Worm (Caenorhabditis elegans) whole organism, L2 larva: ENCODE results near the gene egl-45.

Source experiments
- elt-3 ChIP-seq: sonication (generic microtip); optimal IDR thresholded peaks from 2 replicates; lab custom pipeline; 2017; ENCODE audit warnings: missing biosample characterization, missing genetic modification characterization
- lin-13 ChIP-seq: fragments of 150-350 bp; optimal IDR thresholded peaks from 2 replicates; lab custom pipeline; 2014; ENCODE audit warnings: missing biosample characterization, missing genetic modification reagents, missing genetic modification characterization
- nhr-10 ChIP-seq: sonication (generic microtip); optimal IDR thresholded peaks from 2 replicates; lab custom pipeline; 2017; ENCODE audit warnings: missing biosample characterization, missing genetic modification characterization
- zag-1 ChIP-seq: fragments of 150-350 bp; optimal IDR thresholded peaks from 2 replicates; lab custom pipeline; 2014; ENCODE audit warnings: missing biosample characterization, missing genetic modification characterization
- ztf-11 ChIP-seq: sonication (generic microtip); optimal IDR thresholded peaks from 2 replicates; lab custom pipeline; 2017; ENCODE audit warnings: missing biosample characterization, missing genetic modification characterization

DNA sequence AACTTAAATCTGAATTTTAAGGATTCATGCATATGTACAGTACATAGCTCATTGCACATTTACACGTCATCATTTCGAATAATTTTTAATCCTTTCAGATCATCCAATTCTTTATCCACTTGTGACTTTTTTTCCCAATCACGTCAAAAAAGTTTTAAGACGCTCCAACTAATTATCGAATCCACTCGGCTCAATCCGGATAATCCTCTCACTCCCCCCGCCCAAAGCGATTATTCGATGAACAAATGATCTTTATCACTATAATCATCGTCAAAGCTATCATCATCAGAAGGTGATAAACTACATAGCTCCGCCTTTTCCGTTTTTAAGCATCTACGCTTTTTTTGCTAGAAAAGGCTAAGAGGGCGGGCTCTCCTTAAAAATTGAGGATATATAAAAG, 9.1 kb upstream of the egl-45 start:
- TF ChIP-seq zag-1 (tag; lab: Kevin White, UChicago) (no peak), nhr-10 (tag; lab: Kevin White, UChicago) (no peak), lin-13 (GFP tag; lab: Kevin White, UChicago) (no peak), elt-3 (tag; lab: Kevin White, UChicago) (no peak), ztf-11 (no peak)
